Worm (Caenorhabditis elegans) whole organism, mixed stage, embryonic: ENCODE data around the gene srw-39.

Experiments
- M03D4.4 ChIP-seq: sonication (generic microtip); optimal IDR thresholded peaks from 2 replicates; lab custom pipeline; 2017; ENCODE audit warnings: mild to moderate bottlenecking, missing genetic modification characterization, missing compliant biosample characterization
- bed-3 ChIP-seq: fragments of 200-800 bp; sonication (Bioruptor generic); optimal IDR thresholded peaks from 3 replicates; lab custom pipeline; 2018; ENCODE audit warnings: mild to moderate bottlenecking, missing genetic modification characterization, moderate library complexity, missing compliant biosample characterization
- blmp-1 ChIP-seq: fragments of 150-350 bp; optimal IDR thresholded peaks from 2 replicates; lab custom pipeline; 2014; ENCODE audit warnings: missing biosample characterization, missing genetic modification characterization
- ceh-39 ChIP-seq: fragments of 150-350 bp; optimal IDR thresholded peaks from 2 replicates; lab custom pipeline; 2014; ENCODE audit warnings: missing biosample characterization, missing genetic modification characterization
- ceh-83 ChIP-seq: fragments of 200-800 bp; sonication (Bioruptor generic); optimal IDR thresholded peaks from 2 replicates; lab custom pipeline; 2018; ENCODE audit warnings: mild to moderate bottlenecking, missing genetic modification characterization, missing compliant biosample characterization
- ces-1 ChIP-seq: fragments of 150-350 bp; optimal IDR thresholded peaks from 2 replicates; lab custom pipeline; 2014; ENCODE audit warnings: missing biosample characterization, missing genetic modification reagents, missing genetic modification characterization
- cnd-1 ChIP-seq: fragments of 200-800 bp; sonication (Bioruptor generic); optimal IDR thresholded peaks from 2 replicates; lab custom pipeline; 2018; ENCODE audit warnings: mild to moderate bottlenecking, missing genetic modification characterization, missing compliant biosample characterization
- drap-1 ChIP-seq: fragments of 200-800 bp; sonication (Bioruptor generic); optimal IDR thresholded peaks from 3 replicates; lab custom pipeline; 2018; ENCODE audit warnings: mild to moderate bottlenecking, missing genetic modification characterization, missing compliant biosample characterization
- elt-1 ChIP-seq: sonication (generic microtip); optimal IDR thresholded peaks from 2 replicates; lab custom pipeline; 2017; ENCODE audit warnings: missing genetic modification characterization, mild to moderate bottlenecking, missing compliant biosample characterization, antibody characterized with exemption, moderate library complexity, borderline replicate concordance; ENCODE audit not compliant: insufficient read depth
- elt-3 ChIP-seq: fragments of 150-350 bp; optimal IDR thresholded peaks from 2 replicates; lab custom pipeline; 2014; ENCODE audit warnings: missing biosample characterization, missing genetic modification characterization
- flh-1 ChIP-seq: fragments of 200-800 bp; sonication (Bioruptor generic); optimal IDR thresholded peaks from 2 replicates; lab custom pipeline; 2018; ENCODE audit warnings: mild to moderate bottlenecking, missing genetic modification characterization, moderate library complexity, missing compliant biosample characterization
- ham-2 ChIP-seq: fragments of 200-800 bp; sonication (Bioruptor generic); optimal IDR thresholded peaks from 2 replicates; lab custom pipeline; 2018; ENCODE audit warnings: mild to moderate bottlenecking, missing genetic modification characterization, missing compliant biosample characterization
- hlh-1 ChIP-seq: fragments of 150-350 bp; optimal IDR thresholded peaks from 2 replicates; lab custom pipeline; 2014; ENCODE audit warnings: missing biosample characterization, missing genetic modification reagents, missing genetic modification characterization
- lin-13 ChIP-seq: fragments of 150-350 bp; optimal IDR thresholded peaks from 2 replicates; lab custom pipeline; 2014; ENCODE audit warnings: missing biosample characterization, missing genetic modification characterization
- lsy-2 ChIP-seq: fragments of 150-350 bp; optimal IDR thresholded peaks from 2 replicates; lab custom pipeline; 2014; ENCODE audit warnings: missing biosample characterization, missing genetic modification characterization
- mab-5 ChIP-seq: fragments of 150-350 bp; optimal IDR thresholded peaks from 2 replicates; lab custom pipeline; 2014; ENCODE audit warnings: missing biosample characterization, missing genetic modification characterization
- mls-2 ChIP-seq: sonication (generic microtip); optimal IDR thresholded peaks from 2 replicates; lab custom pipeline; 2016; ENCODE audit warnings: mild to moderate bottlenecking, missing genetic modification characterization, moderate library complexity, missing compliant biosample characterization
- nhr-2 ChIP-seq: fragments of 150-350 bp; optimal IDR thresholded peaks from 2 replicates; lab custom pipeline; 2014; ENCODE audit warnings: missing biosample characterization, missing genetic modification characterization
- nhr-237 ChIP-seq: fragments of 150-350 bp; optimal IDR thresholded peaks from 2 replicates; lab custom pipeline; 2014; ENCODE audit warnings: missing biosample characterization, missing genetic modification characterization
- nhr-28 ChIP-seq: fragments of 150-350 bp; optimal IDR thresholded peaks from 2 replicates; lab custom pipeline; 2014; ENCODE audit warnings: missing biosample characterization, missing genetic modification characterization
- nhr-76 ChIP-seq: sonication (generic microtip); optimal IDR thresholded peaks from 2 replicates; lab custom pipeline; 2017; ENCODE audit warnings: missing biosample characterization, missing genetic modification characterization
- pha-4 ChIP-seq: fragments of 150-350 bp; optimal IDR thresholded peaks from 2 replicates; lab custom pipeline; 2018; ENCODE audit warnings: missing biosample characterization, missing genetic modification reagents, missing genetic modification characterization
- sem-2 ChIP-seq: fragments of 200-800 bp; sonication (Bioruptor generic); optimal IDR thresholded peaks from 2 replicates; lab custom pipeline; 2018; ENCODE audit warnings: mild to moderate bottlenecking, missing genetic modification characterization, missing compliant biosample characterization
- snpc-4 ChIP-seq: fragments of 150-350 bp; optimal IDR thresholded peaks from 2 replicates; lab custom pipeline; 2014; ENCODE audit warnings: missing biosample characterization, missing genetic modification characterization
- sptf-1 ChIP-seq: sonication (generic microtip); optimal IDR thresholded peaks from 2 replicates; lab custom pipeline; 2017; ENCODE audit warnings: mild to moderate bottlenecking, missing genetic modification characterization, moderate library complexity, missing compliant biosample characterization
- tbx-8 ChIP-seq: fragments of 200-800 bp; sonication (Bioruptor generic); optimal IDR thresholded peaks from 2 replicates; lab custom pipeline; 2018; ENCODE audit warnings: mild to moderate bottlenecking, missing genetic modification characterization, moderate library complexity, missing compliant biosample characterization
- unc-120 ChIP-seq: sonication (generic microtip); optimal IDR thresholded peaks from 2 replicates; lab custom pipeline; 2017; ENCODE audit warnings: missing genetic modification characterization, missing compliant biosample characterization; ENCODE audit not compliant: poor library complexity, severe bottlenecking
- unc-39 ChIP-seq: fragments of 150-350 bp; optimal IDR thresholded peaks from 2 replicates; lab custom pipeline; 2014; ENCODE audit warnings: missing biosample characterization, missing genetic modification characterization
- unc-62 ChIP-seq: fragments of 150-350 bp; optimal IDR thresholded peaks from 2 replicates; lab custom pipeline; 2014; ENCODE audit warnings: missing biosample characterization, missing genetic modification reagents, missing genetic modification characterization
- zip-8 ChIP-seq: fragments of 150-350 bp; optimal IDR thresholded peaks from 2 replicates; lab custom pipeline; 2014; ENCODE audit warnings: missing biosample characterization, missing genetic modification characterization
- ztf-11 ChIP-seq: fragments of 150-350 bp; optimal IDR thresholded peaks from 2 replicates; lab custom pipeline; 2014; ENCODE audit warnings: missing biosample characterization, missing genetic modification characterization

The srw-39 gene

DNA sequence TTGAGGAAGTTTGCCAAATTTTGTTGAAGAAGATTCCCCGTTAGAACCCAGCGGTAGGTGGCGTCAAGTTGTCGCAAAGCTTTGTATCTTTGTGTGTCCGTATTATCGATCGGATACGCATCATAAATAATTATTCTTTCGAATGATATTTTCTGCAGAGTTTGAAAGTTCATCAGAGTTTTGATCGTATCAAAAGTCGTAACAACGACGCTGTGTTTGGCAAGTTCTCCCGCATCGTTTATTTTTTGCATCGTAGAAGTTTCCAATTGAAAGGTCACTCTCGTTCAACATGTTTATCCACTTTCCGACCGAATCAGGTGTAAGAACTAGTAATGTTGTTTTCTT lies 8.8 kb downstream of the srw-39 start:
- TF ChIP-seq nhr-237 (tag; lab: Kevin White, UChicago), result no peak
- no peak for TF ChIP-seq snpc-4
- TF ChIP-seq drap-1 (GFP tag; lab: Kevin White, UChicago), result no peak
- no peak for TF ChIP-seq blmp-1 (tag; lab: Kevin White, UChicago)
- no peak for TF ChIP-seq sem-2 (GFP tag; lab: Kevin White, UChicago)

DNA sequence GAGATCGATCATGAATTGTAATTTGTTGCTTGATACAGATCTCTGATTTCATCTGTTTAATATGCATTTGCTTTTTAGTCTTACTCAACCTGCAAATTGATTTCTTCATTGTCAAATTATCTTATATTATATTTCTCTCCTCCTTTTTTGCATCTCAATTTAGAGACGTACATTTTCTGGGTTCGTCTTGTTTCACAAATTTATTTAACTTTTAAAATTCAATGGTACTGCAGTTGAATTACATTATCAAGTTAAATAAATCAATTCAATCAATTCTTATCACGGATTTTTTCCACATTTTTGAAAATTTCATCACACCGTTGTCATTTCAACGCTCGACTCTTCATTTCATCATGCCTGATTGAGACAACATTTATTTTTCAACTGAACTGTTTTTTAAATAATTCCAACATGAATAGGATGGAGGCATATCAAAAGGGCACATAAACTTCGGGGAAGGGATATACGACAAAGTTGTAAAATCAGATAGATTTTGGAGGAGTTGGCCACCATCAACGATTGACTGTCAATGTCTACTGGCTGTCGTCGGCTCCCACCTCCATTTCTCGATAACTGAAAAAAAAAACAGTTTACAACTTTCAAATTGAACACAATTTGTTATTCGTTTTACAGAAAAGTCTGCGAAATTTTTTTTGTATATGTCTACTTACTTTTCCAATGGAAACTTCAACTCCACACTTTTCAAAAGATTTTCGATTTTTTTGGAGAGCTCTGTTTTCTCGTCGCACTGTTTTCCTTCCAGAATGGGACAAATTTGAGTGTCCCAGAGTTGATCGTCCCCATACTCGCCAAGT lies 9.3 kb downstream of the srw-39 start:
- TF ChIP-seq sptf-1 (no peak), flh-1 (GFP tag; lab: Kevin White, UChicago) (no peak), unc-62 (GFP tag; lab: Kevin White, UChicago) (no peak), ztf-11 (tag; lab: Kevin White, UChicago) (no peak), elt-3 (tag; lab: Kevin White, UChicago) (no peak), drap-1 (GFP tag; lab: Kevin White, UChicago) (no peak), lin-13 (tag; lab: Kevin White, UChicago) (no peak), ces-1 (GFP tag; lab: Kevin White, UChicago) (no peak), nhr-237 (tag; lab: Kevin White, UChicago) (no peak), M03D4.4 (tag; lab: Kevin White, UChicago) (no peak), mab-5 (tag; lab: Kevin White, UChicago) (no peak), zip-8 (tag; lab: Kevin White, UChicago) (no peak), ham-2 (no peak), unc-120 (tag; lab: Kevin White, UChicago) (no peak), nhr-76 (no peak), cnd-1 (tag; lab: Kevin White, UChicago) (no peak)

DNA sequence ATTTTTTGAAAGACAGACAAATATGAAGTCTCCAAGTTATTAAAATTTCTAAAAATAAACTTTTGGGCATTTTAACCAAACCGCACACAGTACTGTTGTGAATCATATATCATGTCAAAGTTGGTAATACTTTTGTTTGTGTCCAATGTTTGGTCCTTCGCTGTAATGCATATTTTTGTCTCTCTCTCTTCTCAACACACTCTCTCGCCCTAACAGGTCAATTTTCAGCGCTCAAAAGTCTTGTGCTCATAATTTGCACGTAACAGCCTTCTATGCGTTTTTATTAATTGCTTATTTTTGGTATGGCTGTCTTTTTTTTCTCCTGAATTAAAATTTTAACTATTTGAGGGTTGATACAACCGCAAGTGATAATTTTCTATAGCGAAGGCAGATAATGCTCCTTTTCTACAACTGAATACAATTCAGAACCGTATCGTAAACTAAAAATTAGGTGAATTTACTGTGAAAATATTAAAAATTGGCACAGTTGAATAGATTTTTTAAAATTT lies 10.0 kb downstream of the srw-39 start:
- no peak for TF ChIP-seq ceh-39 (tag; lab: Kevin White, UChicago)
- TF ChIP-seq elt-1 (tag; lab: Kevin White, UChicago), result no peak
- TF ChIP-seq unc-62 (GFP tag; lab: Kevin White, UChicago), result no peak
- TF ChIP-seq unc-39 (tag; lab: Kevin White, UChicago), result no peak
- TF ChIP-seq tbx-8 (GFP tag; lab: Kevin White, UChicago), result no peak
- TF ChIP-seq hlh-1 (tag; lab: Kevin White, UChicago), result no peak
- no peak for TF ChIP-seq mab-5 (tag; lab: Kevin White, UChicago)
- TF ChIP-seq M03D4.4 (tag; lab: Kevin White, UChicago), result no peak
- TF ChIP-seq nhr-237 (tag; lab: Kevin White, UChicago), result no peak
- TF ChIP-seq pha-4 (tag; lab: Kevin White, UChicago), result no peak
- TF ChIP-seq mls-2 (tag; lab: Kevin White, UChicago), result no peak
- no peak for TF ChIP-seq ham-2
- no peak for TF ChIP-seq sptf-1
- TF ChIP-seq drap-1 (GFP tag; lab: Kevin White, UChicago), result no peak
- no peak for TF ChIP-seq snpc-4
- no peak for TF ChIP-seq nhr-28
- TF ChIP-seq elt-3 (tag; lab: Kevin White, UChicago), result no peak
- no peak for TF ChIP-seq lsy-2 (tag; lab: Kevin White, UChicago)

DNA sequence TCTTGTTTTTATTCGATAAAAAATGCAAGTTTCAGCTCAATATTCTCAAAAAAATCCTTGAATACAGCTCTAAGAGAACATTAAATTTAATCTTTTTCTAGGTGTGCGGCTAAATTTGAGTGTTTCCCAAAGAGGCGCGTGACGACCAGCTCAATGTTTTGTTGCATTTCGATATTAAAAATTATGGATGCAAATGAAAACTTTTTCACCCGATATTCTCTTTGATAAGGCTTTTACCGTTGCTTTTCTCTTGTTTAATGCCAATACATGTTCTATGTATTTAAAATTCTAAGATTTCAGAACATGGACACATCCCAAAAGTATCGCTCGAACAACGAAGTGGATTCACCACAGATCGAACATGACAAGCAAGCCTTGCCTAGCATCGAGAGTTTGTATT lies 13.6 kb downstream of the srw-39 start, which contains the start of gene F19B2.6:
Gene F19B2.6 (plus strand): TSS at position 301 of the 400 bp plus-strand sequence.
- TF ChIP-seq sptf-1, result no peak
- TF ChIP-seq nhr-2 (tag; lab: Kevin White, UChicago), result no peak
- TF ChIP-seq ceh-83, result no peak
- no peak for TF ChIP-seq lin-13 (tag; lab: Kevin White, UChicago)
- TF ChIP-seq drap-1 (GFP tag; lab: Kevin White, UChicago), result no peak
- no peak for TF ChIP-seq bed-3 (GFP tag; lab: Kevin White, UChicago)
- TF ChIP-seq zip-8 (tag; lab: Kevin White, UChicago), result no peak
- TF ChIP-seq flh-1 (GFP tag; lab: Kevin White, UChicago), result no peak
- TF ChIP-seq nhr-76, result no peak
- TF ChIP-seq snpc-4, result no peak
- TF ChIP-seq mls-2 (tag; lab: Kevin White, UChicago), result no peak
